Worm (Caenorhabditis elegans): Measurements from ENCODE around the gene F23B12.7.

DNA sequence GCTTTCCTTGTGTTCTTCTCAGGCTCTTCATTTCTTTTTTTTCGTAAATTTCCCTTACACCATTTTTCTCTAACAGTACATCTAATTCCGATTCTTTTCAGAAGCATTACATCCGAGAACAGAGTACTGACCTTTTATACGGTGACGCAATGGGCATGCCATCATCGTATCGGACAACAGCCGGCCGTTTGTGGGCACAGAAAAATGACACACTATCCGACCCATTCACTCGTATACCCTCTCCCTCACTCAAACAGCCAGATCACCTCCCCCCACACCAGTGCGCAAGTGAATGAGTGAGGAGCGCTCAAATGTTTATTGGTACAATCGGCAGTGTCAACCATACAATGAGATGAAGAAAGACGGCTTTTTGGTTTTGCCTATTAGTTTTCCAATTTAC, 51.6 kb downstream of the F23B12.7 start, which contains the start of gene R02D5.24:
- no peak for TF ChIP-seq egl-27 (tag; optimal IDR thresholded peaks at IDR 0.05)
- no peak for TF ChIP-seq fos-1 (tag; optimal IDR thresholded peaks at IDR 0.05)
- TF ChIP-seq daf-12 (tag; optimal IDR thresholded peaks at IDR 0.05): no peak
- TF ChIP-seq jun-1 (tag; optimal IDR thresholded peaks at IDR 0.05): no peak
- TF ChIP-seq nhr-12 (tag; optimal IDR thresholded peaks at IDR 0.05): no peak
- TF ChIP-seq zag-1 (tag; optimal IDR thresholded peaks at IDR 0.05): no peak
- no peak for TF ChIP-seq mdl-1 (tag; optimal IDR thresholded peaks at IDR 0.05)
- TF ChIP-seq R02D3.7 (tag; optimal IDR thresholded peaks at IDR 0.05): no peak
- no peak for TF ChIP-seq ama-1 (optimal IDR thresholded peaks at IDR 0.05)
- TF ChIP-seq elt-1 (tag; optimal IDR thresholded peaks at IDR 0.05): no peak
- TF ChIP-seq ztf-11 (tag; optimal IDR thresholded peaks at IDR 0.05): no peak
- TF ChIP-seq nhr-28 (tag; optimal IDR thresholded peaks at IDR 0.05): no peak
- TF ChIP-seq elt-2 (tag; optimal IDR thresholded peaks at IDR 0.05): no peak
- TF ChIP-seq nhr-11 (tag; optimal IDR thresholded peaks at IDR 0.05): no peak
